Worm (Caenorhabditis elegans): Measurements from ENCODE around the gene R06B9.5.

ce11 chrII:13739423-13739822, 3.3 kb downstream of the R06B9.5 start:
- TF ChIP-seq sox-4 (tag; optimal IDR thresholded peaks at IDR 0.05) (no peak), fos-1 (tag; optimal IDR thresholded peaks at IDR 0.05) (no peak), nhr-237 (tag; optimal IDR thresholded peaks at IDR 0.05) (no peak), elt-2 (tag; optimal IDR thresholded peaks at IDR 0.05) (no peak), mdl-1 (tag; optimal IDR thresholded peaks at IDR 0.05) (no peak), alr-1 (tag; optimal IDR thresholded peaks at IDR 0.05; ENCODE audit: borderline replicate concordance) (no peak), aly-2 (tag; optimal IDR thresholded peaks at IDR 0.05) (no peak), jun-1 (tag; optimal IDR thresholded peaks at IDR 0.05) (no peak), dpl-1 (GFP tag; optimal IDR thresholded peaks at IDR 0.05) (peak in 1 of 3 experiments; percentile 16), nhr-76 (tag; optimal IDR thresholded peaks at IDR 0.05) (no peak), ceh-82 (tag; optimal IDR thresholded peaks at IDR 0.05) (no peak), snu-23 (GFP tag; optimal IDR thresholded peaks at IDR 0.05) (no peak)

Measured in whole organism, L1 larva.